Worm (Caenorhabditis elegans): Measurements from ENCODE around the gene R10H1.1.

Gene R10H1.1

ce11 chrII:7494155-7494554 is at the start of gene R10H1.1:
Gene R10H1.1 (plus strand): TSS chrII:7494455.
- TF ChIP-seq daf-12 (tag; optimal IDR thresholded peaks at IDR 0.05) (no peak), ceh-28 (tag; optimal IDR thresholded peaks at IDR 0.05) (peak; percentile 1), eor-1 (tag; optimal IDR thresholded peaks at IDR 0.05) (no peak)

ce11 chrII:7456184-7456583 is 38.1 kb upstream of the R10H1.1 start, which contains the start of gene D1022.3:
Gene D1022.3 (minus strand): TSS chrII:7456284.
- TF ChIP-seq hmg-11 (tag; optimal IDR thresholded peaks at IDR 0.05), result no peak
- TF ChIP-seq nhr-25 (tag; optimal IDR thresholded peaks at IDR 0.05), result no peak
- no peak for TF ChIP-seq ZK546.5 (tag; optimal IDR thresholded peaks at IDR 0.05)
- no peak for TF ChIP-seq elt-3 (tag; optimal IDR thresholded peaks at IDR 0.05)
- no peak for TF ChIP-seq nhr-12 (tag; optimal IDR thresholded peaks at IDR 0.05)
- no peak for TF ChIP-seq nhr-43 (tag; optimal IDR thresholded peaks at IDR 0.05; ENCODE audit: poor library complexity, severe bottlenecking)
- no peak for TF ChIP-seq lsy-12 (tag; optimal IDR thresholded peaks at IDR 0.05)
- TF ChIP-seq pha-4 (tag; optimal IDR thresholded peaks at IDR 0.05), result no peak
- no peak for TF ChIP-seq lin-15B (tag; optimal IDR thresholded peaks at IDR 0.05)
- no peak for TF ChIP-seq aly-2 (tag; optimal IDR thresholded peaks at IDR 0.05)
- TF ChIP-seq tbx-2 (tag; optimal IDR thresholded peaks at IDR 0.05), result no peak
- no peak for TF ChIP-seq sea-2 (GFP tag; optimal IDR thresholded peaks at IDR 0.05)
- TF ChIP-seq R02D3.7 (tag; optimal IDR thresholded peaks at IDR 0.05), result no peak
- no peak for TF ChIP-seq egl-27 (tag; optimal IDR thresholded peaks at IDR 0.05)
- no peak for TF ChIP-seq zag-1 (tag; optimal IDR thresholded peaks at IDR 0.05)
- TF ChIP-seq ceh-28 (tag; optimal IDR thresholded peaks at IDR 0.05), result no peak
- TF ChIP-seq nfya-1 (tag; optimal IDR thresholded peaks at IDR 0.05; ENCODE audit: insufficient read depth), result no peak
- TF ChIP-seq skn-1 (tag; optimal IDR thresholded peaks at IDR 0.05), result no peak
- no peak for TF ChIP-seq elt-2 (tag; optimal IDR thresholded peaks at IDR 0.05)

- TF ChIP-seq ama-1 (optimal IDR thresholded peaks at IDR 0.05) (no peak), pha-4 (tag; optimal IDR thresholded peaks at IDR 0.05) (peak; percentile 70), sea-2 (GFP tag; optimal IDR thresholded peaks at IDR 0.05) (no peak), fos-1 (tag; optimal IDR thresholded peaks at IDR 0.05) (no peak), nhr-28 (tag; optimal IDR thresholded peaks at IDR 0.05) (no peak), nhr-25 (tag; optimal IDR thresholded peaks at IDR 0.05) (no peak), mdl-1 (tag; optimal IDR thresholded peaks at IDR 0.05) (no peak), pqm-1 (tag; optimal IDR thresholded peaks at IDR 0.05) (peak; percentile 4), elt-2 (tag; optimal IDR thresholded peaks at IDR 0.05) (peak; percentile 42), nhr-76 (tag; optimal IDR thresholded peaks at IDR 0.05) (no peak), skn-1 (tag; optimal IDR thresholded peaks at IDR 0.05) (no peak), nhr-23 (tag; optimal IDR thresholded peaks at IDR 0.05) (peak; percentile 13), ceh-9 (tag; optimal IDR thresholded peaks at IDR 0.05) (no peak), elt-1 (tag; optimal IDR thresholded peaks at IDR 0.05) (no peak), ztf-4 (tag; optimal IDR thresholded peaks at IDR 0.05) (no peak), ceh-28 (tag; optimal IDR thresholded peaks at IDR 0.05) (peak; percentile 22), ZK546.5 (tag; optimal IDR thresholded peaks at IDR 0.05) (no peak), elt-3 (tag; optimal IDR thresholded peaks at IDR 0.05) (no peak)
These were observed 37.0 kb upstream of the R10H1.1 start, which contains the start of gene D1022.4 for ce11 chrII:7457210-7457609. Gene D1022.4 (minus strand): TSS chrII:7457292.

ce11 chrII:7458706-7459105 is 35.5 kb upstream of the R10H1.1 start, which contains the start of gene D1022.5:
Gene D1022.5 (minus strand): TSS chrII:7458806.
- no peak for TF ChIP-seq fkh-2 (tag; optimal IDR thresholded peaks at IDR 0.05)
- no peak for TF ChIP-seq egl-27 (tag; optimal IDR thresholded peaks at IDR 0.05)
- TF ChIP-seq zag-1 (tag; optimal IDR thresholded peaks at IDR 0.05), result no peak
- TF ChIP-seq pqm-1 (tag; optimal IDR thresholded peaks at IDR 0.05), result no peak
- no peak for TF ChIP-seq ZK546.5 (tag; optimal IDR thresholded peaks at IDR 0.05)
- TF ChIP-seq ama-1 (optimal IDR thresholded peaks at IDR 0.05), result no peak
- TF ChIP-seq nhr-67 (tag; optimal IDR thresholded peaks at IDR 0.05), result no peak
- no peak for TF ChIP-seq nhr-43 (tag; optimal IDR thresholded peaks at IDR 0.05; ENCODE audit: poor library complexity, severe bottlenecking)
- TF ChIP-seq ceh-28 (tag; optimal IDR thresholded peaks at IDR 0.05), result no peak
- no peak for TF ChIP-seq skn-1 (tag; optimal IDR thresholded peaks at IDR 0.05)
- TF ChIP-seq ceh-82 (tag; optimal IDR thresholded peaks at IDR 0.05), result no peak

ce11 chrII:7459205-7459604 is 35.0 kb upstream of the R10H1.1 start, which contains the start of gene D1022.2:
Gene D1022.2 (plus strand): TSS chrII:7459505.
- TF ChIP-seq nfya-1 (tag; optimal IDR thresholded peaks at IDR 0.05; ENCODE audit: insufficient read depth), result no peak
- TF ChIP-seq nhr-77 (tag; optimal IDR thresholded peaks at IDR 0.05), result no peak
- no peak for TF ChIP-seq elt-1 (tag; optimal IDR thresholded peaks at IDR 0.05)
- TF ChIP-seq ama-1 (optimal IDR thresholded peaks at IDR 0.05), result no peak
- no peak for TF ChIP-seq mdl-1 (tag; optimal IDR thresholded peaks at IDR 0.05)
- TF ChIP-seq egl-5 (tag; optimal IDR thresholded peaks at IDR 0.05), result no peak
- no peak for TF ChIP-seq pqm-1 (tag; optimal IDR thresholded peaks at IDR 0.05)
- TF ChIP-seq mml-1 (tag; optimal IDR thresholded peaks at IDR 0.05), result no peak
